Worm (Caenorhabditis elegans): Measurements from ENCODE around the gene C39H7.4.

C39H7.4 gene

DNA sequence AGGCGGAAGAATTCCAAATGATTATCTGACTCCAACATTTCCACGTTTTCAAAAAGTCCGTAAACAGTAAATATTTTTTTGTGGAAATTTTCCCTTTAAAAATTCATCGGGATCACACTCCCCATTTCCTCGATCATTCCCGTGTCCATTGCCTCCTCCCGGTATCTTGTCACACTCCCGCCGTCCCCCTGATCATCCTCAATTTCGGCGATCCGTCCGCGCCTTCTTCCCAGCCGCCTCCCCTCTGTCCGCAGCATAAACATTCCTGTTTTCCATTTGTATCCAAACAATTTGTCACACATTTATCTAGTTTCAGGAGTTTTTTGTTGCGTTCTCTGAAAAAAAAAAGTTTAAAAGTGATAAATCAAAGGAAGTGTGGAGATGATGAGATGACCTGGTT lies 21.5 kb downstream of the C39H7.4 start (continued):
- TF ChIP-seq madf-5 (GFP tag; IDR thresholded peaks at IDR 0.05), result no peak
- TF ChIP-seq spr-3 (GFP tag; optimal IDR thresholded peaks at IDR 0.05), result no peak
- no peak for TF ChIP-seq daf-12 (tag; optimal IDR thresholded peaks at IDR 0.05)
- TF ChIP-seq hif-1 (tag; optimal IDR thresholded peaks at IDR 0.05), result no peak
- no peak for TF ChIP-seq ztf-7 (tag; optimal IDR thresholded peaks at IDR 0.05)
- no peak for TF ChIP-seq jun-1 (tag; optimal IDR thresholded peaks at IDR 0.05)
- no peak for TF ChIP-seq ZK337.2 (GFP tag; IDR thresholded peaks at IDR 0.05)
- no peak for TF ChIP-seq nhr-77 (tag; optimal IDR thresholded peaks at IDR 0.05)
- no peak for TF ChIP-seq mes-2 (tag; optimal IDR thresholded peaks at IDR 0.05; ENCODE audit: poor library complexity, severe bottlenecking)
- no peak for TF ChIP-seq nhr-10 (tag; optimal IDR thresholded peaks at IDR 0.05)
- no peak for TF ChIP-seq tag-97 (GFP tag; IDR thresholded peaks at IDR 0.05)
- TF ChIP-seq rbr-2 (tag; optimal IDR thresholded peaks at IDR 0.05), result no peak
- peak; percentile 55 for TF ChIP-seq nhr-28 (tag; optimal IDR thresholded peaks at IDR 0.05)
- no peak for TF ChIP-seq ceh-32 (tag; optimal IDR thresholded peaks at IDR 0.05; ENCODE audit: poor library complexity)
- no peak for TF ChIP-seq pha-4 (GFP tag; IDR thresholded peaks at IDR 0.05)
- no peak for TF ChIP-seq pha-4 (tag; optimal IDR thresholded peaks at IDR 0.05)
- no peak for TF ChIP-seq spr-1 (tag; optimal IDR thresholded peaks at IDR 0.05)
- no peak for TF ChIP-seq T26A8.4 (GFP tag; IDR thresholded peaks at IDR 0.05)
- TF ChIP-seq hlh-30 (tag; optimal IDR thresholded peaks at IDR 0.05; ENCODE audit: insufficient read depth), result peak; percentile 62
- no peak for TF ChIP-seq ztf-11 (tag; optimal IDR thresholded peaks at IDR 0.05)

DNA sequence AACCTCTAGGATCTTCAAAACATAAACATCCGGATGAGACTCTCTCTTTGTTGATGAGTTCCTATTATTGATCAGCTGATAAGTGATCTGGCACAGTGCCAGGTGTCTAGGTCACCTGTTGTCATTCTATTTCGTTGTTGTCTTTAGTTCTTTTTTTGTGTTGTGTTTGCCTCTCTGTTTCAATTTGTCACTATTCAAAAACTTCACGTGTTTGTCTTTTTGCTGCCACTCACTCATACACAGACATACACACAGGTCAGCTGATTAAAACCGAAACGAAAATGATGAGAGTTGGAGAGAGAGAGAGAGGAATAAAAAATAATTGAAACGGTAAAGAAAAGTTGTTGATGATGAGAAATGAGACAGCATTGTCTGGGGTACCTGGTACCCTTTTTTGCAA lies 23.3 kb downstream of the C39H7.4 start:
- TF ChIP-seq mes-2 (tag; optimal IDR thresholded peaks at IDR 0.05; ENCODE audit: poor library complexity, severe bottlenecking), result peak; percentile 48
- no peak for TF ChIP-seq ztf-11 (tag; optimal IDR thresholded peaks at IDR 0.05)
- 0 out of 2 replicates have a peak, but pooled peaks have one; percentile 38 for TF ChIP-seq arid-1 (GFP tag; conservative IDR thresholded peaks at IDR 0.05)
- TF ChIP-seq egl-27 (tag; optimal IDR thresholded peaks at IDR 0.05), result no peak
- TF ChIP-seq zfp-2 (tag; optimal IDR thresholded peaks at IDR 0.05), result no peak
- peak; percentile 92 for TF ChIP-seq lin-1 (GFP tag; IDR thresholded peaks at IDR 0.05)
- no peak for TF ChIP-seq D1046.2 (GFP tag; IDR thresholded peaks at IDR 0.05)
- peak; percentile 79 for TF ChIP-seq mep-1 (tag; optimal IDR thresholded peaks at IDR 0.05)
- TF ChIP-seq F37D6.2 (tag; optimal IDR thresholded peaks at IDR 0.05), result no peak
- no peak for TF ChIP-seq nhr-237 (tag; optimal IDR thresholded peaks at IDR 0.05)
- TF ChIP-seq nhr-11 (tag; optimal IDR thresholded peaks at IDR 0.05), result peak; percentile 85
- TF ChIP-seq skn-1 (tag; optimal IDR thresholded peaks at IDR 0.05), result no peak
- TF ChIP-seq unc-130 (GFP tag; optimal IDR thresholded peaks at IDR 0.05), result no peak
- no peak for TF ChIP-seq F49E8.2 (tag; optimal IDR thresholded peaks at IDR 0.05; ENCODE audit: borderline replicate concordance)
- no peak for TF ChIP-seq F26F4.8 (GFP tag; conservative IDR thresholded peaks at IDR 0.05)
- TF ChIP-seq R02D3.7 (tag; optimal IDR thresholded peaks at IDR 0.05), result no peak
- TF ChIP-seq rbr-2 (tag; optimal IDR thresholded peaks at IDR 0.05), result no peak
- peak; percentile 87 for TF ChIP-seq mxl-3 (GFP tag; optimal IDR thresholded peaks at IDR 0.05)
- TF ChIP-seq attf-4 (tag; optimal IDR thresholded peaks at IDR 0.05), result no peak
- TF ChIP-seq Y75B8A.6 (GFP tag; IDR thresholded peaks at IDR 0.05), result no peak
- TF ChIP-seq fkh-10 (GFP tag; optimal IDR thresholded peaks at IDR 0.05), result no peak
- peak; percentile 64; the same call in 1 of the 2 replicates for TF ChIP-seq php-3 (GFP tag; IDR thresholded peaks at IDR 0.05)
- peak; percentile 92 to 95 for TF ChIP-seq daf-16 (GFP tag; optimal IDR thresholded peaks at IDR 0.05)
- peak; percentile 99 for TF ChIP-seq daf-16 (tag; optimal IDR thresholded peaks at IDR 0.05)
- peak; percentile 61 for TF ChIP-seq nhr-76 (tag; optimal IDR thresholded peaks at IDR 0.05)
- no peak for TF ChIP-seq ces-1 (GFP tag; optimal IDR thresholded peaks at IDR 0.05)
- peak; percentile 58 for TF ChIP-seq nhr-25 (tag; optimal IDR thresholded peaks at IDR 0.05; ENCODE audit: borderline replicate concordance, insufficient read depth)
- TF ChIP-seq dmd-9 (GFP tag; IDR thresholded peaks at IDR 0.05), result no peak
- TF ChIP-seq F44E2.7 (GFP tag; IDR thresholded peaks at IDR 0.05), result no peak
- no peak for TF ChIP-seq zip-11 (GFP tag; IDR thresholded peaks at IDR 0.05)
- peak; percentile 31 for TF ChIP-seq jun-1 (tag; optimal IDR thresholded peaks at IDR 0.05)
- no peak for TF ChIP-seq F10B5.3 (tag; optimal IDR thresholded peaks at IDR 0.05)
- no peak for TF ChIP-seq lin-38 (GFP tag; IDR thresholded peaks at IDR 0.05)
- TF ChIP-seq daf-19 (GFP tag; conservative IDR thresholded peaks at IDR 0.05), result no peak
- TF ChIP-seq lin-39 (tag; optimal IDR thresholded peaks at IDR 0.05), result no peak
- no peak for TF ChIP-seq fos-1 (tag; optimal IDR thresholded peaks at IDR 0.05)
